Worm (Caenorhabditis elegans): ENCODE measurements around the gene Y41G9A.17.

ce11 chrX:2990145-2990544, 9.4 kb downstream of the Y41G9A.17 start:
- TF ChIP-seq him-1 (tag; optimal IDR thresholded peaks at IDR 0.05) = no peak
- TF ChIP-seq W03F9.2 (tag; optimal IDR thresholded peaks at IDR 0.05) = no peak
- no peak for TF ChIP-seq dao-5 (tag; optimal IDR thresholded peaks at IDR 0.05)
